Fruit fly (Drosophila melanogaster) whole organism, adult: Measurements from ENCODE around the gene Phf5a.

Experiments used
- CG11617 ChIP-seq: fragments of 200-800 bp; sonication (Bioruptor generic); optimal IDR thresholded peaks from 2 replicates; lab custom pipeline; 2017; ENCODE audit warnings: mild to moderate bottlenecking, missing biosample characterization, missing genetic modification reagents, missing genetic modification characterization
- CG33017 ChIP-seq: fragments of 200-800 bp; sonication (Bioruptor generic); optimal IDR thresholded peaks from 2 replicates; lab custom pipeline; 2018; ENCODE audit warnings: missing biosample characterization, mild to moderate bottlenecking, missing genetic modification characterization, moderate library complexity
- CG7101 ChIP-seq: fragments of 200-800 bp; sonication (Bioruptor generic); optimal IDR thresholded peaks from 2 replicates; lab custom pipeline; 2018; ENCODE audit warnings: missing biosample characterization, mild to moderate bottlenecking, missing genetic modification characterization, moderate library complexity
- cnc ChIP-seq, 2 experiments: fragments of >200 bp; optimal IDR thresholded peaks; 2 replicates each; lab custom pipeline; 2017
- kay ChIP-seq: fragments of 200-800 bp; sonication (Bioruptor generic); peaks from one replicate; lab custom pipeline; 2016; ENCODE audit warnings: missing biosample characterization, missing genetic modification characterization, borderline replicate concordance
- ovo ChIP-seq: fragments of 200-800 bp; sonication (Bioruptor generic); optimal IDR thresholded peaks from 2 replicates; lab custom pipeline; 2016; ENCODE audit warnings: missing biosample characterization, missing genetic modification characterization
- tj ChIP-seq: fragments of 200-800 bp; sonication (Bioruptor generic); optimal IDR thresholded peaks from 3 replicates; lab custom pipeline; 2017; ENCODE audit warnings: missing biosample characterization, mild to moderate bottlenecking, missing genetic modification characterization, moderate library complexity

- TF ChIP-seq kay (no peak), CG11617 (GFP tag; lab: Kevin White, UChicago) (no peak), cnc (optimal IDR thresholded peaks at IDR 0.05; lab: Kevin White, UChicago) (no peak), ovo (GFP tag; lab: Kevin White, UChicago) (no peak), tj (GFP tag; lab: Kevin White, UChicago) (no peak), CG7101 (no peak), CG33017 (no peak)
Observed at dm6 chr2L:6503724-6504037, 13.0 kb upstream of the Phf5a start.
